Worm (Caenorhabditis elegans): ENCODE results near the gene rbx-1.

rbx-1 gene

DNA sequence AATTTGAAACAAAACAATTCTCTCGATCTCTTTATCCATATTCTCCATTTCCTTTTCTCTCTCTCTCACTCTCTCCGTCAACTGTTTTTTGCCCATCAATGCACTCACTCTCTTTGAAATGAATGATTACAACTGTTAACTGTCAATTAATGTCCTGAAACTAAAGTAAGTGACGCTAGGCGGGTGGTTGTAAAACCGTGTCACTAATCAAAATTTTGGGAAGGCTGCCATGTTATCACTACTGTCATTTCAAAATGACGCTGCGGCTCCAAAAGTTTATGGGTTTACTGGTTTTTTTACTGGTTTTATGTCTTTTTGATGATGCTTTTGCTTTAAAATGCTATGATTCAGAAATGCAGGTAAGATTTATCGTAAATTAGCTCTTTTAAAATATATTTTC is 11.2 kb downstream of the rbx-1 start, which contains the start of gene ZK287.9:
Gene ZK287.9 (plus strand): TSS at position 192 of the 400 bp plus-strand sequence.
- TF ChIP-seq skn-1 (tag; optimal IDR thresholded peaks at IDR 0.05) (no peak), fos-1 (tag; optimal IDR thresholded peaks at IDR 0.05) (peak; percentile 63), lin-11 (tag; optimal IDR thresholded peaks at IDR 0.05) (no peak)

DNA sequence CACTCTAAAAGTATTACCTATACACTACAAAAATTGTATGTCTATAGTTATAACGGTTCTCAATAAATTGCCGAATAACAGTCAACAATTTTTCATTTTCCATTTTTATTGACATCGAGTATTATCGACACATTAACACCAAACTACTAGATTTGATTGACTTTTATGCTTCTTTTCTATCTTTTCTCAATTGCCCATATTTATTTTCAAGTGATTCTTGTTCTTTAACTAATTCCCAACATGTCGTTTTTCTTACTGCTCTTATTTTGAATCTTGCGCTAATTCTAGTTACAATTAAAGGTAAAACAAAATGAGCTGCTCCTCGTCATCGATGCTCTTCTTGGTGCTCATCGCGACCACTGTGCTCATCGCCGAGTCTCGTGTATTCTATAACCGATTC is 12.3 kb downstream of the rbx-1 start, which contains the start of gene cthd-1:
Gene cthd-1 (plus strand): TSS at position 301 of the 400 bp plus-strand sequence.
- no peak for TF ChIP-seq lsy-2 (tag; optimal IDR thresholded peaks at IDR 0.05)
- no peak for TF ChIP-seq alr-1 (tag; optimal IDR thresholded peaks at IDR 0.05)
- TF ChIP-seq C34F6.9 (tag; optimal IDR thresholded peaks at IDR 0.05), result no peak
- TF ChIP-seq lin-13 (GFP tag; optimal IDR thresholded peaks at IDR 0.05), result no peak
- TF ChIP-seq ceh-16 (tag; optimal IDR thresholded peaks at IDR 0.05), result no peak
- TF ChIP-seq egl-27 (tag; optimal IDR thresholded peaks at IDR 0.05), result no peak
- TF ChIP-seq nhr-6 (tag; optimal IDR thresholded peaks at IDR 0.05), result no peak
- no peak for TF ChIP-seq nhr-23 (tag; optimal IDR thresholded peaks at IDR 0.05)
- TF ChIP-seq lin-11 (tag; optimal IDR thresholded peaks at IDR 0.05), result no peak
- no peak for TF ChIP-seq dmd-4 (tag; optimal IDR thresholded peaks at IDR 0.05)
- TF ChIP-seq sem-4 (tag; optimal IDR thresholded peaks at IDR 0.05), result no peak
- no peak for TF ChIP-seq mdl-1 (tag; optimal IDR thresholded peaks at IDR 0.05)
- TF ChIP-seq nhr-11 (tag; optimal IDR thresholded peaks at IDR 0.05), result no peak

DNA sequence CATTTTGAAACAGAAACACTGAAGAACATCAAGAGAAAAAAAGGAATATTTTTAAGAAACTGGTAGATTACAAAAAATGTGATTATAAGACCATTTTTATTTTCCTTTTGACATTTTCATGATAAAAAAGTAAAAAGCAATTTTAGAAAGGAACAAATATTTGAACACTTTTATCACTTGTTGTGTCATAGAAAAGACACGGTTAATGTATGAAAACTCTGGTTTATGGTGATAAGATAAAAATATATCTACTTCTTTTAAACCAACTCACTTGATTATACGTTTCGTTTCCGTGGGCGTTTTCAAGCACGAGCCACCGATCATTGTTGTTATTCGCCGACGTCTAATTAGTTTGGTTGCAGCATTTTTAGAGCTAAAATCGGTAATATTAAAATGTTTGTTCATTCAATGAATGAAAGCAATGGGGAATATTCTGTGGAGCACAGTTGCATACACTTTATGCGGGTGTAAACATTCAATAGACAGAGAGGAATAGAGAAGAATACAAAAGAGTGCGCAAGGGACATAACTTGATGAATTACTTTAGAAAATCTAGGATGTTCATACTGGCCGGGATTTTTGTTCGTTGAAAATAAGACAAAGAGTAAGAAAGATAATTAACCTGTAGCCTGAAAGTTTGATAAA is 17.0 kb downstream of the rbx-1 start, which contains the start of gene sulp-8:
Gene sulp-8 (minus strand): TSS at position 469 of the 645 bp plus-strand sequence.
- TF ChIP-seq skn-1 (tag; optimal IDR thresholded peaks at IDR 0.05), result no peak
- peak; percentile 32 for TF ChIP-seq C34F6.9 (tag; optimal IDR thresholded peaks at IDR 0.05)

DNA sequence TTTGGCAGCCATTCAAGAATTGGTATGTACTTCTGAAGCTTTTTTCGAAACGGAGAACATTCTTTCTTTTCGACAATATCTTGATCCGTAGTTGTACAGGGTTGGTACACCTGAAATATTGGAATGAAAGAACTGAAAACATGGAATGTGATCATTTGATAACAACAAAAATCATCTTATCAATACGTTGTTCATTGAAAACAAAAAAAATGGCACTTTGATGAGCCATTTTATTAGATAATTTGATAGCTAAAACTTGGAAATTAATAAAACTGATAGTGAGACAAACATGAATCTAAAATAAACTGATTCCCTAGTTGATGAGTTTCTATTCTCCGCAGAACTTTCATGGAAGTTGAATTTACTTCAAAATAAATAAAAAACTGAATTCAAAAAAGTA is 17.8 kb downstream of the rbx-1 start:
- TF ChIP-seq nhr-23 (tag; optimal IDR thresholded peaks at IDR 0.05) (no peak), snpc-4 (tag; optimal IDR thresholded peaks at IDR 0.05) (no peak), R02D3.7 (tag; optimal IDR thresholded peaks at IDR 0.05) (no peak), lin-39 (tag; optimal IDR thresholded peaks at IDR 0.05) (no peak), egl-27 (tag; optimal IDR thresholded peaks at IDR 0.05) (no peak), gmeb-1 (tag; optimal IDR thresholded peaks at IDR 0.05) (no peak), blmp-1 (tag; optimal IDR thresholded peaks at IDR 0.05; ENCODE audit: insufficient read depth) (no peak), unc-39 (tag; optimal IDR thresholded peaks at IDR 0.05) (no peak), ama-1 (optimal IDR thresholded peaks at IDR 0.05) (no peak), skn-1 (tag; optimal IDR thresholded peaks at IDR 0.05) (no peak)

ce11 chrV:9666394-9666793 is 23.9 kb downstream of the rbx-1 start, which contains the start of gene ZK287.1:
ZK287.1 (plus strand) TSS chrV:9666694.
- TF ChIP-seq unc-55 (GFP tag; optimal IDR thresholded peaks at IDR 0.05) (peak; percentile 35), zag-1 (tag; optimal IDR thresholded peaks at IDR 0.05) (peak; percentile 28), mab-5 (tag; optimal IDR thresholded peaks at IDR 0.05) (no peak), egl-27 (tag; optimal IDR thresholded peaks at IDR 0.05) (peak; percentile 29)

DNA sequence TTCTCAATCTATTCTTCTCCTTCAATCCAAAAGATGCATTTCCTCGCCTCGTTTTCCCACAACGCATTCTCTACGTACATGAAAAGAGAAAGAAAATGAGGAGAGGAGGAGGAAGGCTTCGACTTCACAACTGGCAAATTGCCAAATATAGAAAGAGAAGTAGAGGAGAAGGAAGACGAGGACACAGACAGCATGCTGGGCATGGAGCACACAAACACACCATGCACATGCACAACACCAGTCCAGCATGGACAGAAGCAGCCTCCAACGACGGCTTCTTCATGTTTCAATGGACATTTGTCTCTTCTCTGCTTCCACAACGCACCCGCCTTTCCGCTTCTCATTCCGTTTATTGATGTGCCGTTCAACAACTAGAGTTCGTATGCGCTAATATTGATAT is 25.7 kb downstream of the rbx-1 start:
- no peak for TF ChIP-seq nhr-237 (tag; optimal IDR thresholded peaks at IDR 0.05)
- TF ChIP-seq ceh-82 (tag; optimal IDR thresholded peaks at IDR 0.05), result no peak
- no peak for TF ChIP-seq ztf-4 (tag; optimal IDR thresholded peaks at IDR 0.05)
- no peak for TF ChIP-seq ceh-16 (tag; optimal IDR thresholded peaks at IDR 0.05)
- TF ChIP-seq ztf-1 (GFP tag; conservative IDR thresholded peaks at IDR 0.05), result no peak
- no peak for TF ChIP-seq unc-62 (GFP tag; optimal IDR thresholded peaks at IDR 0.05)
- TF ChIP-seq ZK546.5 (tag; optimal IDR thresholded peaks at IDR 0.05), result no peak
- no peak for TF ChIP-seq nhr-25 (tag; optimal IDR thresholded peaks at IDR 0.05)
- TF ChIP-seq F13H6.1 (tag; optimal IDR thresholded peaks at IDR 0.05), result no peak
- no peak for TF ChIP-seq sem-4 (tag; optimal IDR thresholded peaks at IDR 0.05)
- no peak for TF ChIP-seq nhr-10 (tag; optimal IDR thresholded peaks at IDR 0.05)
- no peak for TF ChIP-seq nhr-11 (tag; optimal IDR thresholded peaks at IDR 0.05)
- no peak for TF ChIP-seq nhr-77 (tag; optimal IDR thresholded peaks at IDR 0.05)
- TF ChIP-seq elt-1 (tag; optimal IDR thresholded peaks at IDR 0.05), result no peak
- TF ChIP-seq crh-2 (tag; optimal IDR thresholded peaks at IDR 0.05), result no peak
- TF ChIP-seq unc-39 (tag; optimal IDR thresholded peaks at IDR 0.05), result peak; percentile 28
- peak; percentile 51 for TF ChIP-seq lin-11 (tag; optimal IDR thresholded peaks at IDR 0.05)
- no peak for TF ChIP-seq ama-1 (optimal IDR thresholded peaks at IDR 0.05)
- TF ChIP-seq blmp-1 (tag; optimal IDR thresholded peaks at IDR 0.05; ENCODE audit: insufficient read depth), result no peak
- TF ChIP-seq skn-1 (tag; optimal IDR thresholded peaks at IDR 0.05), result no peak
- TF ChIP-seq R02D3.7 (tag; optimal IDR thresholded peaks at IDR 0.05), result no peak
- no peak for TF ChIP-seq dmd-4 (tag; optimal IDR thresholded peaks at IDR 0.05)
- no peak for TF ChIP-seq egl-27 (tag; optimal IDR thresholded peaks at IDR 0.05)
- TF ChIP-seq lin-39 (tag; optimal IDR thresholded peaks at IDR 0.05), result no peak
- peak; percentile 10 for TF ChIP-seq nhr-6 (tag; optimal IDR thresholded peaks at IDR 0.05)
- no peak for TF ChIP-seq elt-3 (tag; optimal IDR thresholded peaks at IDR 0.05)
- TF ChIP-seq unc-55 (GFP tag; optimal IDR thresholded peaks at IDR 0.05), result peak; percentile 73
- TF ChIP-seq zag-1 (tag; optimal IDR thresholded peaks at IDR 0.05), result peak; percentile 72
- no peak for TF ChIP-seq peb-1 (tag; optimal IDR thresholded peaks at IDR 0.05)
- TF ChIP-seq fos-1 (tag; optimal IDR thresholded peaks at IDR 0.05), result no peak
- TF ChIP-seq mdl-1 (tag; optimal IDR thresholded peaks at IDR 0.05), result peak in 1 of 2 experiments; percentile 42
- TF ChIP-seq lin-13 (GFP tag; optimal IDR thresholded peaks at IDR 0.05), result no peak
- no peak for TF ChIP-seq mbf-1 (tag; optimal IDR thresholded peaks at IDR 0.05)
